Fruit fly (Drosophila melanogaster): ENCODE measurements around the gene CG4036.

The CG4036 gene

DNA sequence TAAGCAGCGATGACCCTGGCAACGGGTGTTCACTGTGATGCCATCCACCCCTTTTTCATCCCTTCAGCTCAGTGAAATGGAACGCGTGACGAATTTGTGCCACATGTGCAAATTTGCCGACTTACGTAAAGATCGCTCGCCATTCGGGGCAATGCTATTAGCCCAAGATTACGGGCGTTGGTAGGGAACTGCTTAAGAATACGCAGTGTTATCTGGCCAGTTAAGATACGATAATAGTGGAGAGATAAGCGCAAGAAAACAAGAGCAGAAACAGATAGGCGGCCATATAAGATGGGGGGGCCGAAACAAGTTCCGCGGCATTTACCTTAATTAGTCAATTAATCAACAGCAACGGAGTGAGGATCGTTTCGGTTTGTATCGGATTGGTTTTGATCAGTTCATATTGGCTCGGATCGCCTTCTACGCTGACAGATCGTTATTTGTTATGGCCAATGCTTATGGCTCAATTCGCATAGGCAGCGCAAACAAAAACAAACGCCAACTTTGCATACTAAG is 4.7 kb upstream of the CG4036 start (continued):
- TF ChIP-seq bbx (GFP tag; IDR thresholded peaks at IDR 0.05; ENCODE audit: partially characterized antibody) (no peak), repo (GFP tag; optimal IDR thresholded peaks at IDR 0.05) (no peak), NK7.1 (GFP tag; optimal IDR thresholded peaks at IDR 0.05) (no peak), Six4 (GFP tag; optimal IDR thresholded peaks at IDR 0.05) (no peak), Hr51 (GFP tag; optimal IDR thresholded peaks at IDR 0.05) (no peak), CG1602 (GFP tag; optimal IDR thresholded peaks at IDR 0.05) (no peak), CG9727 (GFP tag; optimal IDR thresholded peaks at IDR 0.05) (no peak), eyg (GFP tag; optimal IDR thresholded peaks at IDR 0.05) (no peak), CG13296 (GFP tag; optimal IDR thresholded peaks at IDR 0.05) (no peak), rib (GFP tag; IDR thresholded peaks at IDR 0.05) (0 out of 2 replicates have a peak, but pooled peaks have one; percentile 22), CG11695 (GFP tag; IDR thresholded peaks at IDR 0.05) (no peak), GATAe (GFP tag; conservative IDR thresholded peaks at IDR 0.05) (peak; percentile 53; the same call in 1 of the 2 replicates), sug (tag; optimal IDR thresholded peaks at IDR 0.05) (peak; percentile 81), CrebB (tag; optimal IDR thresholded peaks at IDR 0.05) (no peak), CG15269 (tag; optimal IDR thresholded peaks at IDR 0.05) (no peak), h (optimal IDR thresholded peaks at IDR 0.05) (no peak), CG6272 (GFP tag; IDR thresholded peaks at IDR 0.05) (no peak), dati (GFP tag; IDR thresholded peaks at IDR 0.05) (no peak), sima (GFP tag; optimal IDR thresholded peaks at IDR 0.05) (no peak), Lhr (GFP tag; optimal IDR thresholded peaks at IDR 0.05) (no peak), dysf (GFP tag; IDR thresholded peaks at IDR 0.05) (no peak), CG32772 (GFP tag; IDR thresholded peaks at IDR 0.05) (no peak), hbn (GFP tag; IDR thresholded peaks at IDR 0.05; ENCODE audit: partially characterized antibody) (no peak), Hmr (GFP tag; optimal IDR thresholded peaks at IDR 0.05) (peak; percentile 30), CG5180 (GFP tag; optimal IDR thresholded peaks at IDR 0.05) (no peak), CG3847 (GFP tag; IDR thresholded peaks at IDR 0.05) (no peak), pho (GFP tag; optimal IDR thresholded peaks at IDR 0.05) (no peak), z (GFP tag; IDR thresholded peaks at IDR 0.05) (no peak), sim (GFP tag; IDR thresholded peaks at IDR 0.05) (no peak), kah (GFP tag; optimal IDR thresholded peaks at IDR 0.05) (no peak), pfk (GFP tag; optimal IDR thresholded peaks at IDR 0.05) (no peak), abd-A (tag; optimal IDR thresholded peaks at IDR 0.05) (peak; percentile 95), bab2 (GFP tag; optimal IDR thresholded peaks at IDR 0.05) (no peak), bowl (GFP tag; IDR thresholded peaks at IDR 0.05) (no peak), CG33557 (GFP tag; optimal IDR thresholded peaks at IDR 0.05) (no peak), CG8089 (GFP tag; optimal IDR thresholded peaks at IDR 0.05) (no peak), Spps (tag; optimal IDR thresholded peaks at IDR 0.05) (no peak), CG30020 (tag; optimal IDR thresholded peaks at IDR 0.05) (no peak), CG2202 (tag; optimal IDR thresholded peaks at IDR 0.05) (no peak), twi (tag; optimal IDR thresholded peaks at IDR 0.05) (no peak), CG2678 (tag; optimal IDR thresholded peaks at IDR 0.05) (no peak), CG4617 (GFP tag; optimal IDR thresholded peaks at IDR 0.05; ENCODE audit: borderline replicate concordance) (no peak), CG2199 (GFP tag; IDR thresholded peaks at IDR 0.05) (no peak), CG42726 (GFP tag; IDR thresholded peaks at IDR 0.05; ENCODE audit: partially characterized antibody) (no peak), CG13775 (GFP tag; optimal IDR thresholded peaks at IDR 0.05) (no peak), chn (GFP tag; optimal IDR thresholded peaks at IDR 0.05) (no peak), CG12769 (tag; optimal IDR thresholded peaks at IDR 0.05) (peak; percentile 15), Mad (GFP tag; optimal IDR thresholded peaks at IDR 0.05) (no peak), Awh (GFP tag; IDR thresholded peaks at IDR 0.05) (0 out of 2 replicates have a peak, but pooled peaks have one; percentile 20), CG9609 (GFP tag; optimal IDR thresholded peaks at IDR 0.05) (no peak), eve (GFP tag; optimal IDR thresholded peaks at IDR 0.05) (no peak)

Measured in whole organism, embryonic.